Fruit fly (Drosophila melanogaster) whole organism, embryonic: ENCODE results near the gene CG14818.
A peak's percentile ranks its signal among the peaks of the same experiment; 100 is the strongest.

ENCODE experiments used
- Bgb ChIP-seq: fragments of 200-800 bp; sonication (Bioruptor generic); IDR thresholded peaks from 2 replicates; pipeline ENCODE4 v1.3.6; 2022; ENCODE audit warnings: missing biosample characterization, missing genetic modification characterization; ENCODE audit not compliant: partially characterized antibody
- CG11247 ChIP-seq: fragments of 200-800 bp; sonication (Bioruptor generic); IDR thresholded peaks from 2 replicates; pipeline ENCODE4 v1.3.6; 2022; ENCODE audit warnings: missing biosample characterization, missing genetic modification characterization
- CG13123 ChIP-seq: fragments of 200-800 bp; sonication (Bioruptor generic); optimal IDR thresholded peaks from 2 replicates; lab custom pipeline; 2016; ENCODE audit warnings: missing biosample characterization, missing genetic modification characterization
- CG13296 ChIP-seq: fragments of 200-800 bp; sonication (Bioruptor generic); optimal IDR thresholded peaks from 3 replicates; lab custom pipeline; 2018; ENCODE audit warnings: missing biosample characterization, mild to moderate bottlenecking, missing genetic modification characterization
- CG14441 ChIP-seq: fragments of 200-800 bp; sonication (Bioruptor generic); IDR thresholded peaks from 2 replicates; pipeline ENCODE4 v1.3.6; 2022; ENCODE audit warnings: missing biosample characterization, missing genetic modification characterization
- CG1529 ChIP-seq: fragments of 200-800 bp; sonication (Bioruptor generic); optimal IDR thresholded peaks from 3 replicates; lab custom pipeline; 2018; ENCODE audit warnings: missing biosample characterization, missing genetic modification characterization
- CG18619 ChIP-seq: fragments of 200-800 bp; sonication (Bioruptor generic); optimal IDR thresholded peaks from 3 replicates; lab custom pipeline; 2017; ENCODE audit warnings: missing biosample characterization, mild to moderate bottlenecking, missing genetic modification characterization
- CG2116 ChIP-seq: fragments of 200-800 bp; sonication (Bioruptor generic); optimal IDR thresholded peaks from 3 replicates; lab custom pipeline; 2018; ENCODE audit warnings: missing biosample characterization, mild to moderate bottlenecking, missing genetic modification characterization
- CG2129 ChIP-seq: fragments of 200-800 bp; sonication (Bioruptor generic); IDR thresholded peaks from 2 replicates; pipeline ENCODE4 v1.3.6; 2022; ENCODE audit warnings: missing biosample characterization, missing genetic modification characterization; ENCODE audit not compliant: partially characterized antibody
- CG30403 ChIP-seq: fragments of 200-800 bp; sonication (Bioruptor generic); optimal IDR thresholded peaks from 3 replicates; lab custom pipeline; 2016; ENCODE audit warnings: missing biosample characterization, missing genetic modification characterization
- CG31388 ChIP-seq: fragments of 200-800 bp; sonication (Bioruptor generic); optimal IDR thresholded peaks from 2 replicates; lab custom pipeline; 2016; ENCODE audit warnings: missing biosample characterization, missing genetic modification characterization
- CG33557 ChIP-seq: fragments of 200-800 bp; sonication (Bioruptor generic); optimal IDR thresholded peaks from 2 replicates; lab custom pipeline; 2019; ENCODE audit warnings: missing biosample characterization, mild to moderate bottlenecking, missing genetic modification characterization, moderate library complexity
- CG4424 ChIP-seq: fragments of 200-800 bp; sonication (Bioruptor generic); optimal IDR thresholded peaks from 3 replicates; lab custom pipeline; 2016; ENCODE audit warnings: missing biosample characterization, missing genetic modification characterization
- CG6689 ChIP-seq: fragments of 200-800 bp; sonication (Bioruptor generic); IDR thresholded peaks from 2 replicates; pipeline ENCODE4 v1.3.6; 2022; ENCODE audit warnings: missing biosample characterization, missing genetic modification characterization
- CG7928 ChIP-seq: fragments of 200-800 bp; sonication (Bioruptor generic); optimal IDR thresholded peaks from 2 replicates; lab custom pipeline; 2017; ENCODE audit warnings: missing biosample characterization, mild to moderate bottlenecking, missing genetic modification characterization
- CG8924 ChIP-seq: fragments of 200-800 bp; optimal IDR thresholded peaks from 3 replicates; lab custom pipeline; 2019; ENCODE audit warnings: missing biosample characterization, mild to moderate bottlenecking, missing genetic modification characterization, moderate library complexity
- CG9437 ChIP-seq: fragments of 200-800 bp; sonication (Bioruptor generic); optimal IDR thresholded peaks from 2 replicates; lab custom pipeline; 2018; ENCODE audit warnings: missing biosample characterization, mild to moderate bottlenecking, missing genetic modification characterization
- CG9932 ChIP-seq: fragments of 200-800 bp; sonication (Bioruptor generic); IDR thresholded peaks from 2 replicates; pipeline ENCODE4 v1.3.6; 2022; ENCODE audit warnings: missing biosample characterization, missing genetic modification characterization
- Dref ChIP-seq: fragments of 200-800 bp; sonication (Bioruptor generic); IDR thresholded peaks from 2 replicates; pipeline ENCODE4 v1.3.6; 2022; ENCODE audit warnings: missing biosample characterization, missing genetic modification characterization
- GATAe ChIP-seq: fragments of 200-800 bp; sonication (Bioruptor generic); conservative IDR thresholded peaks from 2 replicates; pipeline ENCODE4 v1.3.6; 2022; ENCODE audit warnings: missing biosample characterization, missing genetic modification characterization
- HLH4C ChIP-seq: fragments of 200-800 bp; sonication (Bioruptor generic); IDR thresholded peaks from 3 replicates; pipeline ENCODE4 v1.3.6; 2022; ENCODE audit warnings: missing biosample characterization, missing genetic modification characterization; ENCODE audit not compliant: partially characterized antibody
- Hmx ChIP-seq: fragments of 200-800 bp; sonication (Bioruptor generic); optimal IDR thresholded peaks from 2 replicates; lab custom pipeline; 2016; ENCODE audit warnings: missing biosample characterization, missing genetic modification characterization
- Lim3 ChIP-seq: fragments of 200-800 bp; sonication (Bioruptor generic); IDR thresholded peaks from 2 replicates; pipeline ENCODE4 v1.3.6; 2022; ENCODE audit warnings: missing biosample characterization, missing genetic modification characterization
- MBD-R2 ChIP-seq: fragments of 200-800 bp; sonication (Bioruptor generic); IDR thresholded peaks from 2 replicates; pipeline ENCODE4 v1.3.6; 2022; ENCODE audit warnings: missing biosample characterization, missing genetic modification characterization
- Meics ChIP-seq: fragments of 200-800 bp; sonication (Bioruptor generic); optimal IDR thresholded peaks from 2 replicates; lab custom pipeline; 2017; ENCODE audit warnings: missing biosample characterization, mild to moderate bottlenecking, missing genetic modification characterization
- Neu2 ChIP-seq: fragments of 200-800 bp; sonication (Bioruptor generic); optimal IDR thresholded peaks from 3 replicates; lab custom pipeline; 2016; ENCODE audit warnings: missing biosample characterization, missing genetic modification characterization, borderline replicate concordance
- Nf-YA ChIP-seq: fragments of 200-800 bp; sonication (Bioruptor generic); IDR thresholded peaks from 2 replicates; pipeline ENCODE4 v1.3.6; 2022; ENCODE audit warnings: missing biosample characterization, missing genetic modification characterization
- Nf-YC ChIP-seq: fragments of 200-800 bp; optimal IDR thresholded peaks from 3 replicates; lab custom pipeline; 2019; ENCODE audit warnings: missing biosample characterization, mild to moderate bottlenecking, missing genetic modification characterization, moderate library complexity
- Oli ChIP-seq: fragments of 200-800 bp; sonication (Bioruptor generic); optimal IDR thresholded peaks from 2 replicates; lab custom pipeline; 2018; ENCODE audit warnings: missing biosample characterization, mild to moderate bottlenecking, missing genetic modification characterization, moderate library complexity
- Optix ChIP-seq: fragments of 200-800 bp; sonication (Bioruptor generic); IDR thresholded peaks from 3 replicates; pipeline ENCODE4 v1.3.6; 2022; ENCODE audit warnings: missing biosample characterization, missing genetic modification characterization
- PHDP ChIP-seq: fragments of 200-800 bp; sonication (Bioruptor generic); optimal IDR thresholded peaks from 3 replicates; lab custom pipeline; 2018; ENCODE audit warnings: missing biosample characterization, mild to moderate bottlenecking, missing genetic modification characterization, moderate library complexity
- Scr ChIP-seq: fragments of 200-800 bp; sonication (Bioruptor generic); IDR thresholded peaks from 2 replicates; pipeline ENCODE4 v1.3.6; 2022; ENCODE audit warnings: missing biosample characterization, missing genetic modification characterization; ENCODE audit not compliant: partially characterized antibody
- Sox100B ChIP-seq: fragments of 200-800 bp; sonication (Bioruptor generic); optimal IDR thresholded peaks from 3 replicates; lab custom pipeline; 2018; ENCODE audit warnings: missing biosample characterization, mild to moderate bottlenecking, missing genetic modification characterization
- YL-1 ChIP-seq: fragments of 200-800 bp; sonication (Bioruptor generic); optimal IDR thresholded peaks from 3 replicates; lab custom pipeline; 2017; ENCODE audit warnings: missing biosample characterization, mild to moderate bottlenecking, missing genetic modification characterization
- bowl ChIP-seq: fragments of 200-800 bp; sonication (Bioruptor generic); IDR thresholded peaks from 2 replicates; pipeline ENCODE4 v1.3.6; 2022; ENCODE audit warnings: missing biosample characterization, missing genetic modification characterization
- cad ChIP-seq: fragments of >200 bp; optimal IDR thresholded peaks from 2 replicates; lab custom pipeline; 2017; ENCODE audit warnings: missing biosample characterization, missing genetic modification characterization
- eyg ChIP-seq: fragments of 200-800 bp; sonication (Bioruptor generic); optimal IDR thresholded peaks from 3 replicates; lab custom pipeline; 2016; ENCODE audit warnings: missing biosample characterization, missing genetic modification characterization
- gcm2 ChIP-seq: fragments of 200-800 bp; sonication (Bioruptor generic); optimal IDR thresholded peaks from 2 replicates; lab custom pipeline; 2016; ENCODE audit warnings: missing biosample characterization, missing genetic modification characterization
- gro ChIP-seq: fragments of 200-800 bp; sonication (Bioruptor generic); optimal IDR thresholded peaks from 2 replicates; lab custom pipeline; 2016; ENCODE audit warnings: missing biosample characterization, missing genetic modification characterization
- hkb ChIP-seq, 2 experiments: fragments of 200-800 bp in 1 of 2; fragments of >200 bp in 1 of 2; sonication (Bioruptor generic) in 1 of 2; IDR thresholded peaks in 1 of 2; optimal IDR thresholded peaks in 1 of 2; 2 replicates each; pipeline versions ENCODE4 v1.3.6 to Lab custom; 2017 to 2022; ENCODE audit warnings: missing biosample characterization in 1 of 2, missing genetic modification characterization in 1 of 2
- maf-S ChIP-seq: fragments of 200-800 bp; sonication (Bioruptor generic); optimal IDR thresholded peaks from 2 replicates; lab custom pipeline; 2016; ENCODE audit warnings: missing biosample characterization, missing genetic modification characterization
- nau ChIP-seq: fragments of 200-800 bp; sonication (Bioruptor generic); optimal IDR thresholded peaks from 3 replicates; lab custom pipeline; 2017; ENCODE audit warnings: missing biosample characterization, mild to moderate bottlenecking, missing genetic modification characterization, missing genetic modification reagents
- nerfin-1 ChIP-seq: fragments of 200-800 bp; sonication (Bioruptor generic); optimal IDR thresholded peaks from 3 replicates; lab custom pipeline; 2019; ENCODE audit warnings: missing biosample characterization, mild to moderate bottlenecking, missing genetic modification characterization, moderate library complexity
- psq ChIP-seq: fragments of 200-800 bp; sonication (Bioruptor generic); optimal IDR thresholded peaks from 2 replicates; lab custom pipeline; 2017; ENCODE audit warnings: missing biosample characterization, missing genetic modification characterization
- ro ChIP-seq: fragments of 200-800 bp; sonication (Bioruptor generic); IDR thresholded peaks from 2 replicates; pipeline ENCODE4 v1.3.6; 2022; ENCODE audit warnings: missing biosample characterization, missing genetic modification characterization
- sd ChIP-seq: fragments of 200-800 bp; sonication (Bioruptor generic); optimal IDR thresholded peaks from 3 replicates; lab custom pipeline; 2018; ENCODE audit warnings: missing biosample characterization, mild to moderate bottlenecking, missing genetic modification characterization, moderate library complexity
- sens ChIP-seq: fragments of 200-800 bp; sonication (Bioruptor generic); peaks from one replicate; lab custom pipeline; 2016; ENCODE audit warnings: missing biosample characterization, missing genetic modification characterization
- so ChIP-seq: fragments of 200-800 bp; sonication (Bioruptor generic); IDR thresholded peaks from 3 replicates; pipeline ENCODE4 v1.3.6; 2022; ENCODE audit warnings: missing biosample characterization, missing genetic modification characterization
- stc ChIP-seq: fragments of 200-800 bp; sonication (Bioruptor generic); IDR thresholded peaks from 2 replicates; pipeline ENCODE4 v1.3.6; 2022; ENCODE audit warnings: missing biosample characterization, missing genetic modification characterization
- ttk ChIP-seq: fragments of 200-800 bp; sonication (Bioruptor generic); IDR thresholded peaks from 2 replicates; pipeline ENCODE4 v2.1.2; 2022; ENCODE audit warnings: missing biosample characterization, missing genetic modification characterization
- zen ChIP-seq: fragments of 200-800 bp; sonication (Bioruptor generic); optimal IDR thresholded peaks from 3 replicates; lab custom pipeline; 2018; ENCODE audit warnings: missing biosample characterization, mild to moderate bottlenecking, missing genetic modification characterization, moderate library complexity

CG14818 gene

DNA sequence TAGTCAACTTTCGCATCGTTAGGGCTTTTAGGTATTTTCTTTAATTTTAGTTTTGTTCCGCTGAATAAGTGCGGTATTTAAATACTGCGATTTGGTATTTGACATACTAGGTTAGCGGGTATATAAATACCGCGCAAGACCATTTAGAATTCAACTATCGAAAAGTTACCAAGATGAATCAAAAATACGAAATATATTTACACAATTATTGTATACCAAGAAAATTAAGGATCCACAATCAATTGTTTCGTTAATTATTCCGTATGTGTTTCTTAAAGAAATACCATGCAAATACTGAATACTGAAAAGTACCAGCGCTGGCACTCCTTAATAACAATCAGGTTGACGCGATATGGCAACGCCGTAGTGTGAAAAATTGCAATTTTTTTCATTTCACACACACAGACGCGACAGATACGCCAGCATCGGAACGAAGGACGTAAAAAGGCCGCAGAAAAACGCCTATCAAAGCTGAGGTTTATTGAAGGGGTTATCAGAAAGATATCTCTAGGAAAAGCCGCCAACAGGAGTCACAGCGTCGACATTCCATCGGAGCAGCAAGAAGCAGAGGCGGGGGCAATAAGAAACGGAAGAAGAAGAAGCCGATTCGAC, 6.0 kb downstream of the CG14818 start, which contains the start of the genes Pgam5 and Vps26 (continued):
- TF ChIP-seq CG31388 (GFP tag; lab: Kevin White, UChicago) (no peak), CG33557 (GFP tag; lab: Kevin White, UChicago) (no peak), Nf-YC (peak; percentile 12), CG8924 (tag; lab: Kevin White, UChicago) (no peak), maf-S (no peak), ro (GFP tag; lab: Robert Waterston, UW) (no peak), HLH4C (GFP tag; lab: Robert Waterston, UW) (no peak), gcm2 (GFP tag; lab: Kevin White, UChicago) (no peak), hkb (optimal IDR thresholded peaks at IDR 0.05; lab: Kevin White, UChicago) (peak; percentile 15), hkb (GFP tag; IDR thresholded peaks at IDR 0.05; lab: Robert Waterston, UW) (no peak), nau (no peak), GATAe (GFP tag; lab: Robert Waterston, UW) (no peak), CG2116 (GFP tag; lab: Kevin White, UChicago) (peak; percentile 30), CG2129 (GFP tag; lab: Robert Waterston, UW) (no peak), CG13123 (no peak), Nf-YA (GFP tag; lab: Robert Waterston, UW) (no peak), Sox100B (GFP tag; lab: Kevin White, UChicago) (no peak), CG9437 (GFP tag; lab: Kevin White, UChicago) (no peak), CG4424 (GFP tag; lab: Kevin White, UChicago) (no peak), CG6689 (GFP tag; lab: Robert Waterston, UW) (no peak), gro (no peak), cad (GFP tag; lab: Kevin White, UChicago) (no peak), CG13296 (GFP tag; lab: Kevin White, UChicago) (no peak), bowl (GFP tag; lab: Robert Waterston, UW) (no peak), zen (tag; lab: Kevin White, UChicago) (peak; percentile 26), Hmx (GFP tag; lab: Kevin White, UChicago) (no peak), stc (no peak), Dref (GFP tag; lab: Robert Waterston, UW) (no peak), Meics (GFP tag; lab: Kevin White, UChicago) (no peak), psq (no peak), Scr (GFP tag; lab: Robert Waterston, UW) (no peak), MBD-R2 (peak; percentile 22), Neu2 (GFP tag; lab: Kevin White, UChicago) (no peak), sd (peak; percentile 76), Bgb (GFP tag; lab: Robert Waterston, UW) (no peak), CG9932 (GFP tag; lab: Robert Waterston, UW) (no peak), ttk (GFP tag; lab: Robert Waterston, UW) (no peak), Oli (tag; lab: Kevin White, UChicago) (no peak), nerfin-1 (peak; percentile 91), CG11247 (no peak), eyg (GFP tag; lab: Kevin White, UChicago) (no peak), CG1529 (GFP tag; lab: Kevin White, UChicago) (no peak), sens (GFP tag; lab: Kevin White, UChicago) (peak; percentile 49), CG30403 (GFP tag; lab: Kevin White, UChicago) (no peak), CG18619 (no peak), Lim3 (no peak), Optix (GFP tag; lab: Robert Waterston, UW) (no peak), YL-1 (GFP tag; lab: Kevin White, UChicago) (peak; percentile 72), so (GFP tag; lab: Robert Waterston, UW) (no peak), CG14441 (GFP tag; lab: Robert Waterston, UW) (no peak), PHDP (tag; lab: Kevin White, UChicago) (no peak), CG7928 (GFP tag; lab: Kevin White, UChicago) (no peak)
